Fruit fly (Drosophila melanogaster): ENCODE measurements around the gene CG6938.

The CG6938 gene

DNA sequence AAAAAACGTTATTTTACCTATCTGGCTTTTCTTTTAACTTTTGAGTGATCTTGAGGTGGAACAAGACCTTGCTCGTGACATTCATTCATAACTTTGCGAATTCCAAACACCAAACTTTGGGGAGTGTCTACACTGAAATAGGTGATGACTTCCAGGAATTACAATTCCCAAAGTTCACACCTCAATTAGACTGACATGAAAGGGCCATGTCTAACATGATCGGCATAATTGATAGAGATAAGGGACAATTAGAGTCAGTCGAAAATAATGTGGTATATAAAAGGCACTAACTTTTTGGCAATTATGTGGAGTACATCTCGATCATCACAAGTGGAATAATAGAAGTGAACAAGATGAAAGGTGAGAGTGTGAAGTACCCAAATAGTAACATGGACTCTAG, 8.9 kb upstream of the CG6938 start, which contains the start of gene CG43896:
CG43896 (plus strand) TSS at position 301 of the 400 bp plus-strand sequence.
- TF ChIP-seq ovo (GFP tag; optimal IDR thresholded peaks at IDR 0.05) (no peak), CG11617 (GFP tag; optimal IDR thresholded peaks at IDR 0.05) (no peak), CG7101 (tag; optimal IDR thresholded peaks at IDR 0.05) (no peak), bab1 (GFP tag; optimal IDR thresholded peaks at IDR 0.05) (no peak)

DNA sequence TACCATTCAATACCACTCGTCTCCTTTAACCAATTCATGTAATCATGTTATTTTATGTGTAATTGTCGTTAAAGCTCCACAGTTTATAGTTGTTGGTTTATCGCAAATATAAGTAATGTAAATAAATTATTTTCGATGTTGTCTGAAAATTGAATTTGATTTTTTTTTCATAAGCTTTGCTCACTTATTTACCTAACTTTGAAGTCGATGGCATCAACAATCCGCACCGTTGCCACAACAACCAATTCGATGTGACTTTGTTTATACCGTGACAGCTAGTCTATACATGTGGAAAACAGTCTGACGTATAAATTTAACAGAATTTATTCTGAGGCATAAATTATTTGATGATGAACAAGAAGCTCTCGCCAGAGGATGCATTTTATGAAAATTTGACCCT, 5.7 kb downstream of the CG6938 start, which contains the start of gene CG6931:
CG6931 (plus strand) TSS at position 301 of the 400 bp plus-strand sequence.
- TF ChIP-seq Hr96 (GFP tag; optimal IDR thresholded peaks at IDR 0.05) (no peak), Clk (GFP tag; optimal IDR thresholded peaks at IDR 0.05) (no peak), CG14711 (tag; optimal IDR thresholded peaks at IDR 0.05) (no peak), CG33017 (tag; optimal IDR thresholded peaks at IDR 0.05) (no peak)

DNA sequence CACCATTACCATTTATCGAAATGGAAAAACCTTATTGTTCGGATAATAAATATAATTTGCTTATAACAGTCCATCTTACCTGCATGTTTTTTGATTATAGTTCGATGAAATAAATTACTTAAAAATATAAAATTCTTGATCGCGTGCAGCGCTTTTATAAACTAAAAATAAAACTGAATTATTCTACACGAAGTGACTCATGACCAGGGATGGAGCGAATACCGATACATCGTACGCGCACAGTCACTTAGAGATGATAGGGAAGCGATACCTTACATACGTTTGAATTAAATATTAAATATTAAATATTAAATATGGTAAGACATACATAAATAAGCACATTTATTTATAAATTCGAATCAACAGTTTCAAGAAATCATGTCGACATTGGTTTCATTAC, 8.3 kb downstream of the CG6938 start, which contains the start of gene viaf:
viaf (minus strand) TSS at position 220 of the 400 bp plus-strand sequence.
- TF ChIP-seq cic (GFP tag; optimal IDR thresholded peaks at IDR 0.05) (no peak), CG5204 (GFP tag; optimal IDR thresholded peaks at IDR 0.05) (peak; percentile 3), bab1 (GFP tag; optimal IDR thresholded peaks at IDR 0.05) (peak; percentile 78), Mnt (GFP tag; optimal IDR thresholded peaks at IDR 0.05) (peak; percentile 53), Hr96 (GFP tag; optimal IDR thresholded peaks at IDR 0.05) (no peak), kay (GFP tag; ENCODE audit: borderline replicate concordance) (peak; percentile 99), CG12768 (GFP tag; optimal IDR thresholded peaks at IDR 0.05) (no peak), CG7101 (tag; optimal IDR thresholded peaks at IDR 0.05) (peak; percentile 46), CG7045 (GFP tag; optimal IDR thresholded peaks at IDR 0.05) (no peak), ovo (GFP tag; optimal IDR thresholded peaks at IDR 0.05) (no peak), tj (GFP tag; optimal IDR thresholded peaks at IDR 0.05) (no peak), Crg-1 (GFP tag; optimal IDR thresholded peaks at IDR 0.05) (no peak), CG11617 (GFP tag; optimal IDR thresholded peaks at IDR 0.05) (peak; percentile 31), Clk (GFP tag; optimal IDR thresholded peaks at IDR 0.05) (no peak), cnc (optimal IDR thresholded peaks at IDR 0.05) (no peak), CG1620 (GFP tag; optimal IDR thresholded peaks at IDR 0.05) (peak; percentile 27), CG33017 (tag; optimal IDR thresholded peaks at IDR 0.05) (no peak), CG14711 (tag; optimal IDR thresholded peaks at IDR 0.05) (peak; percentile 17), pad (GFP tag; optimal IDR thresholded peaks at IDR 0.05) (no peak), toe (GFP tag; optimal IDR thresholded peaks at IDR 0.05) (peak; percentile 26)

DNA sequence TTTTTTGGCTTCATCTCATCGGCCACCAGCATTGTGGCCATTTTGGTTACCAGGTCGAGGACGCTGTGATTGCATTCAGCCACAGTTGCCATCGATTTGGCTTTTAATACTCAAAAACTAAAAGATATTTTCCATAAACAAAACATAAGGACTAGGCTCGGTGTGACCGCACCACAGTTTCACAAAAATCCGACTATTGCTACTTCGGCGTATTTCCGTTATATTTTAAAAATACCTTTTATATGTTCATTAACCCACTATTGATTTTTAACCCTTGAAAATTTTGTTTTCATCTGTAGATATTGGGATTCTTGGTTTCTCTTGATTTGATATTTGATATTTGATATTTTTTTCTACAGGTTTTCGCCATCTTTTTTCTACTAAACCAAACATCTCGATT, 13.3 kb downstream of the CG6938 start, which contains the start of gene Grip163:
Grip163 (minus strand) TSS at position 180 of the 400 bp plus-strand sequence.
- TF ChIP-seq CG33017 (tag; optimal IDR thresholded peaks at IDR 0.05) (no peak), ovo (GFP tag; optimal IDR thresholded peaks at IDR 0.05) (no peak), cic (GFP tag; optimal IDR thresholded peaks at IDR 0.05) (no peak), CG11617 (GFP tag; optimal IDR thresholded peaks at IDR 0.05) (no peak), CG5204 (GFP tag; optimal IDR thresholded peaks at IDR 0.05) (no peak), cnc (optimal IDR thresholded peaks at IDR 0.05) (no peak), toe (GFP tag; optimal IDR thresholded peaks at IDR 0.05) (no peak), CG12768 (GFP tag; optimal IDR thresholded peaks at IDR 0.05) (no peak), kay (GFP tag; ENCODE audit: borderline replicate concordance) (no peak), Crg-1 (GFP tag; optimal IDR thresholded peaks at IDR 0.05) (no peak), tj (GFP tag; optimal IDR thresholded peaks at IDR 0.05) (no peak), CG1620 (GFP tag; optimal IDR thresholded peaks at IDR 0.05) (no peak), CG7101 (tag; optimal IDR thresholded peaks at IDR 0.05) (no peak), CG14711 (tag; optimal IDR thresholded peaks at IDR 0.05) (no peak), pad (GFP tag; optimal IDR thresholded peaks at IDR 0.05) (no peak), Mnt (GFP tag; optimal IDR thresholded peaks at IDR 0.05) (no peak), Hr96 (GFP tag; optimal IDR thresholded peaks at IDR 0.05) (no peak), bab1 (GFP tag; optimal IDR thresholded peaks at IDR 0.05) (no peak), Clk (GFP tag; optimal IDR thresholded peaks at IDR 0.05) (no peak)

DNA sequence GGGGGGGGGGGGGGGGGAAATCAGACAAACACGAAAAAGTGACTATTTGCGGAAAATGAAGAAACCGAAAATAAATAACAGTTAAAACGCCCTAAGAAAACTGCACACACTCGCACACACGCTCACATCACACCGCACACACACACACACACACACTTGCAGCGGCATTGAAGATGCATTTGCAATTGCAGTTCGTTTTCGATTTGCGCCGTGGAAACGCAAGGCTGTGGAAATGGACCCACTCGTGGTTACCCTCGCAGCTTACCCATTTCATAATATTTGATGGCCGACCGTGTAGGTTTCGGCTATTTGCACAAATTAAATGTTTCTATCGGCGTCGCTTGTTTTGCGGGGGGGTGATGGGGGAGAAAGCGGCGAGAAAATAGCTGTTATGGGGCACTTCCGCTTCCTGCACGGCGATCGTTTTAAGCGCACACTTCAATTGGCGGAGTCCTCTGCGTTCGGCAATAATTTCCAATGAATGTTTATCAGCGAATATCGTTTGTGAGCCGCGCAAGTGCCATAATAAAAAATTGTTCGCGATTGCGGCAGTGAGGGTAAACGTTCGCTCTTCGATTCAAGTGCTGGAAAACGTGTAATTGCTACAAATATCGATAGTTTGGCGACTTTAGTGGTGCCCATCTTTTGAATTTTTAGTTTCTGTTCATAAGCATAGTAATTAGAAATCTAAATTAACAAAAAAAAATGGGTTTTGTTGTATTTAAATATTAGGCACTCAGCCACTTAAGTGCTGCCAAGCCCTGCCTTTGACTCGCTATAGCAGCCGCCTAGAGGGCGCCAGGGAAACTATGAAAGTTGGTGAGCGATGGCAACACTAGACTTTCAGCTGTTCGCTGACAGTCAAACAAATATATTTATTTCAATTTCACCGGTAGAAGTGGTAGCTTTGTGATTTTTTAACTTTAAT, 17.9 kb downstream of the CG6938 start, which contains the start of the genes Pop2 and CG6928:
Pop2 (minus strand) TSS at position 595 of the 928 bp plus-strand sequence.
CG6928 (plus strand) TSS at position 835 of the 928 bp plus-strand sequence.
- TF ChIP-seq CG7045 (GFP tag; optimal IDR thresholded peaks at IDR 0.05) (no peak), CG7101 (tag; optimal IDR thresholded peaks at IDR 0.05) (peak; percentile 46), CG12768 (GFP tag; optimal IDR thresholded peaks at IDR 0.05) (peak; percentile 38), kay (GFP tag; ENCODE audit: borderline replicate concordance) (no peak), cic (GFP tag; optimal IDR thresholded peaks at IDR 0.05) (no peak), CG14711 (tag; optimal IDR thresholded peaks at IDR 0.05) (peak; percentile 98), CG1620 (GFP tag; optimal IDR thresholded peaks at IDR 0.05) (peak; percentile 87), pad (GFP tag; optimal IDR thresholded peaks at IDR 0.05) (peak; percentile 61), tj (GFP tag; optimal IDR thresholded peaks at IDR 0.05) (peak; percentile 24), cnc (optimal IDR thresholded peaks at IDR 0.05) (no peak), toe (GFP tag; optimal IDR thresholded peaks at IDR 0.05) (peak; percentile 82), CG11617 (GFP tag; optimal IDR thresholded peaks at IDR 0.05) (peak; percentile 47), Mnt (GFP tag; optimal IDR thresholded peaks at IDR 0.05) (peak; percentile 73), Hr96 (GFP tag; optimal IDR thresholded peaks at IDR 0.05) (peak; percentile 82), Clk (GFP tag; optimal IDR thresholded peaks at IDR 0.05) (peak; percentile 68), CG33017 (tag; optimal IDR thresholded peaks at IDR 0.05) (no peak), ovo (GFP tag; optimal IDR thresholded peaks at IDR 0.05) (peak; percentile 71), CG5204 (GFP tag; optimal IDR thresholded peaks at IDR 0.05) (peak; percentile 82), Crg-1 (GFP tag; optimal IDR thresholded peaks at IDR 0.05) (peak; percentile 79), bab1 (GFP tag; optimal IDR thresholded peaks at IDR 0.05) (peak; percentile 27)
